Fruit fly (Drosophila melanogaster) whole organism, embryonic: Measurements from ENCODE around the gene Edg91.

Experiments used
- Bdp1 ChIP-seq: fragments of 200-800 bp; sonication (Bioruptor generic); optimal IDR thresholded peaks from 3 replicates; lab custom pipeline; 2016; ENCODE audit warnings: missing biosample characterization, missing genetic modification characterization
- Bgb ChIP-seq: fragments of 200-800 bp; sonication (Bioruptor generic); IDR thresholded peaks from 2 replicates; pipeline ENCODE4 v1.3.6; 2022; ENCODE audit warnings: missing biosample characterization, missing genetic modification characterization; ENCODE audit not compliant: partially characterized antibody
- CG12104 ChIP-seq: fragments of 200-800 bp; sonication (Bioruptor generic); optimal IDR thresholded peaks from 3 replicates; lab custom pipeline; 2016; ENCODE audit warnings: missing biosample characterization, missing genetic modification characterization
- CG12769 ChIP-seq: fragments of 200-800 bp; sonication (Bioruptor generic); optimal IDR thresholded peaks from 2 replicates; lab custom pipeline; 2019; ENCODE audit warnings: missing biosample characterization, mild to moderate bottlenecking, missing genetic modification characterization, moderate library complexity
- CG13775 ChIP-seq: fragments of 200-800 bp; sonication (Bioruptor generic); optimal IDR thresholded peaks from 3 replicates; lab custom pipeline; 2017; ENCODE audit warnings: missing biosample characterization, mild to moderate bottlenecking, missing genetic modification characterization
- CG14710 ChIP-seq: fragments of 200-800 bp; sonication (Bioruptor generic); optimal IDR thresholded peaks from 3 replicates; lab custom pipeline; 2019; ENCODE audit warnings: missing biosample characterization, mild to moderate bottlenecking, missing genetic modification characterization, moderate library complexity
- CG1603 ChIP-seq: fragments of 200-800 bp; sonication (Bioruptor generic); optimal IDR thresholded peaks from 2 replicates; lab custom pipeline; 2019; ENCODE audit warnings: missing biosample characterization, mild to moderate bottlenecking, missing genetic modification characterization, moderate library complexity
- CG1647 ChIP-seq: fragments of 200-800 bp; sonication (Bioruptor generic); optimal IDR thresholded peaks from 3 replicates; lab custom pipeline; 2016; ENCODE audit warnings: missing biosample characterization, missing genetic modification characterization
- CG16813 ChIP-seq: fragments of 200-800 bp; sonication (Bioruptor generic); IDR thresholded peaks from 3 replicates; pipeline ENCODE4 v1.3.6; 2022; ENCODE audit warnings: missing biosample characterization, missing genetic modification characterization; ENCODE audit not compliant: partially characterized antibody
- CG17361 ChIP-seq: fragments of 200-800 bp; sonication (Bioruptor generic); IDR thresholded peaks from 3 replicates; pipeline ENCODE4 v1.3.6; 2022; ENCODE audit warnings: missing biosample characterization, missing genetic modification characterization
- CG34376 ChIP-seq: fragments of 200-800 bp; sonication (Bioruptor generic); optimal IDR thresholded peaks from 2 replicates; lab custom pipeline; 2018; ENCODE audit warnings: missing biosample characterization, mild to moderate bottlenecking, missing genetic modification characterization
- CG4424 ChIP-seq: fragments of 200-800 bp; sonication (Bioruptor generic); optimal IDR thresholded peaks from 3 replicates; lab custom pipeline; 2016; ENCODE audit warnings: missing biosample characterization, missing genetic modification characterization
- CG4707 ChIP-seq: fragments of 200-800 bp; sonication (Bioruptor generic); optimal IDR thresholded peaks from 2 replicates; lab custom pipeline; 2018; ENCODE audit warnings: missing biosample characterization, mild to moderate bottlenecking, missing genetic modification characterization, moderate library complexity
- CG6272 ChIP-seq: fragments of 200-800 bp; sonication (Bioruptor generic); IDR thresholded peaks from 2 replicates; pipeline ENCODE4 v1.3.6; 2022; ENCODE audit warnings: missing biosample characterization, missing genetic modification characterization
- CG6683 ChIP-seq: fragments of 200-800 bp; sonication (Bioruptor generic); optimal IDR thresholded peaks from 2 replicates; lab custom pipeline; 2017; ENCODE audit warnings: missing biosample characterization, mild to moderate bottlenecking, missing genetic modification characterization, missing genetic modification reagents
- CG6689 ChIP-seq: fragments of 200-800 bp; sonication (Bioruptor generic); IDR thresholded peaks from 2 replicates; pipeline ENCODE4 v1.3.6; 2022; ENCODE audit warnings: missing biosample characterization, missing genetic modification characterization
- CG9437 ChIP-seq: fragments of 200-800 bp; sonication (Bioruptor generic); optimal IDR thresholded peaks from 2 replicates; lab custom pipeline; 2018; ENCODE audit warnings: missing biosample characterization, mild to moderate bottlenecking, missing genetic modification characterization
- CrebB ChIP-seq: fragments of 200-800 bp; sonication (Bioruptor generic); optimal IDR thresholded peaks from 3 replicates; lab custom pipeline; 2018; ENCODE audit warnings: missing biosample characterization, mild to moderate bottlenecking, missing genetic modification characterization
- Dek ChIP-seq: fragments of 200-800 bp; sonication (Bioruptor generic); optimal IDR thresholded peaks from 3 replicates; lab custom pipeline; 2019; ENCODE audit warnings: missing biosample characterization, mild to moderate bottlenecking, missing genetic modification characterization, moderate library complexity
- Dfd ChIP-seq, 2 experiments: fragments of >200 bp; optimal IDR thresholded peaks; 2 replicates each; lab custom pipeline; 2017; ENCODE audit warnings: missing biosample characterization in 2 of 2, missing genetic modification characterization in 2 of 2
- HLH3B ChIP-seq: fragments of 200-800 bp; sonication (Bioruptor generic); IDR thresholded peaks from 2 replicates; pipeline ENCODE4 v1.3.6; 2022; ENCODE audit warnings: missing biosample characterization, missing genetic modification characterization
- Hr3 ChIP-seq: fragments of 200-800 bp; sonication (Bioruptor generic); optimal IDR thresholded peaks from 3 replicates; lab custom pipeline; 2016; ENCODE audit warnings: missing biosample characterization, missing genetic modification characterization
- Lim3 ChIP-seq: fragments of 200-800 bp; sonication (Bioruptor generic); IDR thresholded peaks from 2 replicates; pipeline ENCODE4 v1.3.6; 2022; ENCODE audit warnings: missing biosample characterization, missing genetic modification characterization
- Med ChIP-seq: fragments of 200-800 bp; sonication (Bioruptor generic); peaks from one replicate; lab custom pipeline; 2016; ENCODE audit warnings: missing biosample characterization, missing genetic modification characterization, mild to moderate bottlenecking, inconsistent platforms, moderate library complexity
- Opbp ChIP-seq: fragments of 200-800 bp; sonication (Bioruptor generic); IDR thresholded peaks from 3 replicates; pipeline ENCODE4 v1.3.6; 2022; ENCODE audit warnings: missing biosample characterization, missing genetic modification characterization; ENCODE audit not compliant: partially characterized antibody
- Poxn ChIP-seq: fragments of 200-800 bp; sonication (Bioruptor generic); IDR thresholded peaks from 2 replicates; pipeline ENCODE4 v1.3.6; 2022; ENCODE audit warnings: missing biosample characterization, missing genetic modification characterization
- amos ChIP-seq: fragments of 200-800 bp; sonication (Bioruptor generic); IDR thresholded peaks from 2 replicates; pipeline ENCODE4 v1.3.6; 2022; ENCODE audit warnings: missing biosample characterization, missing genetic modification characterization; ENCODE audit not compliant: partially characterized antibody
- bbx ChIP-seq: fragments of 200-800 bp; sonication (Bioruptor generic); IDR thresholded peaks from 2 replicates; pipeline ENCODE4 v1.3.6; 2022; ENCODE audit warnings: missing biosample characterization, missing genetic modification characterization; ENCODE audit not compliant: partially characterized antibody
- gcm2 ChIP-seq: fragments of 200-800 bp; sonication (Bioruptor generic); optimal IDR thresholded peaks from 2 replicates; lab custom pipeline; 2016; ENCODE audit warnings: missing biosample characterization, missing genetic modification characterization
- grn ChIP-seq: fragments of 200-800 bp; sonication (Bioruptor generic); optimal IDR thresholded peaks from 3 replicates; lab custom pipeline; 2017; ENCODE audit warnings: missing biosample characterization, missing genetic modification characterization
- gsb-n ChIP-seq: fragments of 200-800 bp; sonication (Bioruptor generic); optimal IDR thresholded peaks from 3 replicates; lab custom pipeline; 2018; ENCODE audit warnings: missing biosample characterization, mild to moderate bottlenecking, missing genetic modification characterization
- ham ChIP-seq: fragments of 200-800 bp; sonication (Bioruptor generic); IDR thresholded peaks from 2 replicates; pipeline ENCODE4 v1.3.6; 2022; ENCODE audit warnings: missing biosample characterization, missing genetic modification characterization
- hkb ChIP-seq, 2 experiments: fragments of 200-800 bp in 1 of 2; fragments of >200 bp in 1 of 2; sonication (Bioruptor generic) in 1 of 2; IDR thresholded peaks in 1 of 2; optimal IDR thresholded peaks in 1 of 2; 2 replicates each; pipeline versions ENCODE4 v1.3.6 to Lab custom; 2017 to 2022; ENCODE audit warnings: missing biosample characterization in 1 of 2, missing genetic modification characterization in 1 of 2
- hth ChIP-seq: fragments of >200 bp; optimal IDR thresholded peaks from 2 replicates; lab custom pipeline; 2017; ENCODE audit warnings: inconsistent platforms
- jing ChIP-seq: fragments of 200-800 bp; sonication (Bioruptor generic); optimal IDR thresholded peaks from 2 replicates; lab custom pipeline; 2018; ENCODE audit warnings: missing biosample characterization, mild to moderate bottlenecking, missing genetic modification characterization
- kah ChIP-seq: fragments of 200-800 bp; sonication (Bioruptor generic); optimal IDR thresholded peaks from 2 replicates; lab custom pipeline; 2018; ENCODE audit warnings: missing biosample characterization, mild to moderate bottlenecking, missing genetic modification characterization
- mld ChIP-seq: fragments of 200-800 bp; sonication (Bioruptor generic); IDR thresholded peaks from 3 replicates; pipeline ENCODE4 v1.3.6; 2022; ENCODE audit warnings: missing biosample characterization, missing genetic modification characterization; ENCODE audit not compliant: partially characterized antibody
- nau ChIP-seq: fragments of 200-800 bp; sonication (Bioruptor generic); optimal IDR thresholded peaks from 3 replicates; lab custom pipeline; 2017; ENCODE audit warnings: missing biosample characterization, mild to moderate bottlenecking, missing genetic modification characterization, missing genetic modification reagents
- p53 ChIP-seq: fragments of 200-800 bp; sonication (Bioruptor generic); optimal IDR thresholded peaks from 2 replicates; lab custom pipeline; 2016; ENCODE audit warnings: missing biosample characterization, missing genetic modification characterization
- prd ChIP-seq, 3 experiments: fragments of >200 bp in 2 of 3; fragments of 200-800 bp in 1 of 3; sonication (Bioruptor generic) in 1 of 3; optimal IDR thresholded peaks in 2 of 3; IDR thresholded peaks in 1 of 3; 2 replicates in 2 of 3; 3 replicates in 1 of 3; pipeline versions ENCODE4 v1.3.6 to Lab custom; 2017 to 2022; ENCODE audit warnings: missing biosample characterization in 1 of 3, missing genetic modification characterization in 1 of 3
- pum ChIP-seq: fragments of 200-800 bp; sonication (Bioruptor generic); optimal IDR thresholded peaks from 2 replicates; lab custom pipeline; 2016; ENCODE audit warnings: missing biosample characterization, missing genetic modification characterization
- sens ChIP-seq: fragments of 200-800 bp; sonication (Bioruptor generic); peaks from one replicate; lab custom pipeline; 2016; ENCODE audit warnings: missing biosample characterization, missing genetic modification characterization
- seq ChIP-seq: fragments of 200-800 bp; sonication (Bioruptor generic); IDR thresholded peaks from 2 replicates; pipeline ENCODE4 v1.3.6; 2022; ENCODE audit warnings: missing biosample characterization, missing genetic modification characterization
- sqz ChIP-seq: fragments of 200-800 bp; sonication (Bioruptor generic); optimal IDR thresholded peaks from 3 replicates; lab custom pipeline; 2018; ENCODE audit warnings: missing biosample characterization, mild to moderate bottlenecking, missing genetic modification characterization
- tgo ChIP-seq: fragments of 200-800 bp; sonication (Bioruptor generic); IDR thresholded peaks from 3 replicates; pipeline ENCODE4 v1.3.6; 2022; ENCODE audit warnings: missing biosample characterization, missing genetic modification characterization
- tna ChIP-seq: fragments of 200-800 bp; sonication (Bioruptor generic); IDR thresholded peaks from 2 replicates; pipeline ENCODE4 v1.3.6; 2022; ENCODE audit warnings: missing biosample characterization, missing genetic modification characterization; ENCODE audit not compliant: partially characterized antibody
- zf30C ChIP-seq: fragments of 200-800 bp; sonication (Bioruptor generic); optimal IDR thresholded peaks from 3 replicates; lab custom pipeline; 2018; ENCODE audit warnings: missing biosample characterization, mild to moderate bottlenecking, missing genetic modification characterization
- zfh1 ChIP-seq: fragments of 200-800 bp; sonication (Bioruptor generic); IDR thresholded peaks from 3 replicates; pipeline ENCODE4 v1.3.6; 2022; ENCODE audit warnings: missing biosample characterization, missing genetic modification characterization

The Edg91 gene

DNA sequence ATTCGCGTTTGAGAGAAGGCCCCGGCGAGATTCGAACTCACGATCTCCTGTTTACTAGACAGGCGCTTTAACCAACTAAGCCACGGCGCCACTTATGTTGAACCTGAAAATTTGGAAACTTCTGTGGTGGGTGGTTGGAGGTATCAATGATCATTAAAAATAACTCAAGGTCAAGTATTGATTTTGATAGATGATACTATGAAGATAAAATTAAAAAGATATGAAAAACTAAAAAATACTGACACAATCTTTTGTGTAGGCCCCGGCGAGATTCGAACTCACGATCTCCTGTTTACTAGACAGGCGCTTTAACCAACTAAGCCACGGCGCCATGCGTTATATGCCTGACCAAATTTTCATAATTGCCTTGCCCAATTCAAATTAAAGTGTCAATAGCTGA is 13.2 kb upstream of the Edg91 start (continued):
- TF ChIP-seq Med (peak; percentile 55), CG6689 (no peak), tna (peak; percentile 79), gsb-n (no peak), zfh1 (GFP tag; lab: Robert Waterston, UW) (peak; percentile 26; the same call in 1 of the 3 replicates), ham (no peak), mld (GFP tag; lab: Robert Waterston, UW) (peak; percentile 81), jing (GFP tag; lab: Kevin White, UChicago) (no peak), amos (GFP tag; lab: Robert Waterston, UW) (peak; percentile 81), CG1647 (GFP tag; lab: Kevin White, UChicago) (no peak), CG34376 (GFP tag; lab: Kevin White, UChicago) (peak; percentile 79), prd (optimal IDR thresholded peaks at IDR 0.05; lab: Kevin White, UChicago) (no peak), prd (GFP tag; IDR thresholded peaks at IDR 0.05; lab: Robert Waterston, UW) (no peak), CrebB (tag; lab: Kevin White, UChicago) (no peak), hth (no peak), sqz (GFP tag; lab: Kevin White, UChicago) (no peak), CG6272 (GFP tag; lab: Robert Waterston, UW) (no peak), gcm2 (no peak), CG1603 (tag; lab: Kevin White, UChicago) (no peak), Lim3 (no peak), tgo (no peak), CG12769 (tag; lab: Kevin White, UChicago) (no peak), CG13775 (GFP tag; lab: Kevin White, UChicago) (no peak)

DNA sequence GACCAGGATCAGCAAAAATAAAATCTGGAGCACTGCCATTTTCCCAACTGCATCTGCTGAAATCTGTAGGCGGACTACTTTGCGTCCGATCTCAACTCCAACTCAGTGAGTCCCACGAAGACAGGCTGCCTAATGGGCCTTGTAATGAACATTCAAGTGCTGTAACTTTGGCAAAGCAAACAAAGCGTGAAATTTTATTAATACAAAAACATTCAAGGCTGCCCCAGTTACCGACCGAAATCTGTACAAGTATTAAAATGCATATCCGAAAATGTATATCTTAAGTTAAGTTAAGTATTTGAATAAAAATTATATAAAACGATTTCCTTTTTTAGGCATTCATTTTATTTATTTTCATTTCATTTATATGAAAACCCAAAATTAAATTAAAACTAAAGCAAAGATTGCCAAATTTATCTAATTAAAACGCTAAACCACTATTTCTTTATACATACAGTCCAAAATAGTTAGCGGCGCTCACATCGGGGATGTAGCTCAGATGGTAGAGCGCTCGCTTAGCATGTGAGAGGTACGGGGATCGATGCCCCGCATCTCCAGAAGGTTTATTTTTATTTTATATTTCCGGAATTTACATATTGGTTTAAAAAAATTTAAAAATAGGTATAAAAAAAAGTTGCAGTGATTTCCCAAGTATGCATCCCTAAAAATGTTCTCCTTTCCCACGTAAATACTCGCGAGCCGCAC is 10.9 kb upstream of the Edg91 start, which contains the start of gene CG14323:
TSS of gene CG14323 (minus strand) at position 51 of the 705 bp plus-strand sequence.
- TF ChIP-seq hkb (optimal IDR thresholded peaks at IDR 0.05; lab: Kevin White, UChicago) = no peak
- 0 out of 2 replicates have a peak, but pooled peaks have one; percentile 13 for TF ChIP-seq hkb (GFP tag; IDR thresholded peaks at IDR 0.05; lab: Robert Waterston, UW)
- peak; percentile 40 for TF ChIP-seq Bgb (GFP tag; lab: Robert Waterston, UW)
- no peak for TF ChIP-seq p53
- no peak for TF ChIP-seq Dfd (GFP tag; optimal IDR thresholded peaks at IDR 0.05; lab: Kevin White, UChicago)
- peak; percentile 96 for TF ChIP-seq Bdp1 (GFP tag; lab: Kevin White, UChicago)
- no peak for TF ChIP-seq nau (GFP tag; lab: Kevin White, UChicago)
- no peak for TF ChIP-seq Dek (tag; lab: Kevin White, UChicago)
- no peak for TF ChIP-seq zf30C
- TF ChIP-seq Opbp (GFP tag; lab: Robert Waterston, UW) = peak; percentile 32; the same call in 2 of the 3 replicates
- peak; percentile 65; the same call in 1 of the 2 replicates for TF ChIP-seq amos (GFP tag; lab: Robert Waterston, UW)
- TF ChIP-seq CG17361 = no peak
- no peak for TF ChIP-seq gsb-n
- no peak for TF ChIP-seq CG4707 (GFP tag; lab: Kevin White, UChicago)
- no peak for TF ChIP-seq CG34376 (GFP tag; lab: Kevin White, UChicago)
- TF ChIP-seq Hr3 = no peak
- TF ChIP-seq CG1603 (tag; lab: Kevin White, UChicago) = no peak
- TF ChIP-seq bbx (GFP tag; lab: Robert Waterston, UW) = peak; percentile 53
- TF ChIP-seq pum (GFP tag; lab: Kevin White, UChicago) = no peak
- no peak for TF ChIP-seq seq
- TF ChIP-seq CG14710 (tag; lab: Kevin White, UChicago) = no peak
- no peak for TF ChIP-seq Poxn (GFP tag; lab: Robert Waterston, UW)
- TF ChIP-seq CG4424 = no peak
- TF ChIP-seq grn = no peak
- TF ChIP-seq kah (GFP tag; lab: Kevin White, UChicago) = no peak
- TF ChIP-seq sens (GFP tag; lab: Kevin White, UChicago) = peak; percentile 48
- TF ChIP-seq CG9437 (GFP tag; lab: Kevin White, UChicago) = no peak
- TF ChIP-seq CG12104 = no peak
- TF ChIP-seq CG6683 (GFP tag; lab: Kevin White, UChicago) = no peak
- TF ChIP-seq CG16813 (GFP tag; lab: Robert Waterston, UW) = peak; percentile 54; the same call in 2 of the 3 replicates
- no peak for TF ChIP-seq HLH3B (GFP tag; lab: Robert Waterston, UW)
